Fruit fly (Drosophila melanogaster): ENCODE measurements around the gene lilli.

The lilli gene

DNA sequence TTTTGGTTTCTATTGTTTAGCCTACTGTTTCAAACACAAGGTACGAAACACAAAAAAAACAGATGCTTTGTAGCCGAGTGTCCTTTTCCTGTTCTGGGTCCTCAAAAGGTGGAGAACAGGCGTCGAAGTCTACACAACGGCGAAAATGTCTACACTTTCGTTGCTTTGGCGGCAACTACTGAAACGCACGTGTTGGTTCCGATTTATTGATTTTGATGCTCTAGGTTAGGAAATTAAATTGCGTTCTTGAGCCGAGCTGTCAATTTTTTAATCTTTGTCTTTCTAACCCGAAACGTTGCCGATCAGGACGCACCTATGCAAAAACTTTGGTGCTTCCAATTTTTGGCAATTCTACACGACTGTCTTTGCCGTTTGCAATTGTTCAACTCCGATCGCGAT, 12.0 kb upstream of the lilli start:
- TF ChIP-seq CG8478 (optimal IDR thresholded peaks at IDR 0.05) = no peak
- TF ChIP-seq EcR (GFP tag; optimal IDR thresholded peaks at IDR 0.05) = no peak
- TF ChIP-seq Dll (optimal IDR thresholded peaks at IDR 0.05) = no peak
- no peak for TF ChIP-seq pan (optimal IDR thresholded peaks at IDR 0.05)
- no peak for TF ChIP-seq psq (optimal IDR thresholded peaks at IDR 0.05)
- no peak for TF ChIP-seq usp (GFP tag; optimal IDR thresholded peaks at IDR 0.05)

DNA sequence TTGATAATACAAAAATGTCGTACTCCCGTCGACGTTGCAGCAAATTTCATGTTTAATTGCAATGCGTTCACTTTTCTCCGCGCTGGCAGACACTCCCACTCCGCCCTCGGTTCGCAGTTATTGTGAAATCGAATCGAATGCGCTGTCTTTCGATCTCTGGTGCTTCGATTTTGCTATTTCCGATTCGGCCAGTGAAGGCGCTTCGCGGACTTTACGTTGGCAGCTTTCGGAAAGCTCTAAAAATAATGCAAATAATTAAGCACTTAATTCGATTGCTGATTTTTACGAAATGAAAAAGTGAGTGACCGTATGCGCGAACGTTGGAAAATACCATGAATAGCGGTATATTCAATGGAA, 11.6 kb upstream of the lilli start, which contains the start of gene Ifrd1:
Gene Ifrd1 (minus strand): TSS at position 305 of the 357 bp plus-strand sequence.
- TF ChIP-seq usp (GFP tag; optimal IDR thresholded peaks at IDR 0.05) (no peak), Dll (optimal IDR thresholded peaks at IDR 0.05) (no peak), psq (optimal IDR thresholded peaks at IDR 0.05) (no peak), EcR (GFP tag; optimal IDR thresholded peaks at IDR 0.05) (no peak), pan (optimal IDR thresholded peaks at IDR 0.05) (no peak), CG8478 (optimal IDR thresholded peaks at IDR 0.05) (no peak)

DNA sequence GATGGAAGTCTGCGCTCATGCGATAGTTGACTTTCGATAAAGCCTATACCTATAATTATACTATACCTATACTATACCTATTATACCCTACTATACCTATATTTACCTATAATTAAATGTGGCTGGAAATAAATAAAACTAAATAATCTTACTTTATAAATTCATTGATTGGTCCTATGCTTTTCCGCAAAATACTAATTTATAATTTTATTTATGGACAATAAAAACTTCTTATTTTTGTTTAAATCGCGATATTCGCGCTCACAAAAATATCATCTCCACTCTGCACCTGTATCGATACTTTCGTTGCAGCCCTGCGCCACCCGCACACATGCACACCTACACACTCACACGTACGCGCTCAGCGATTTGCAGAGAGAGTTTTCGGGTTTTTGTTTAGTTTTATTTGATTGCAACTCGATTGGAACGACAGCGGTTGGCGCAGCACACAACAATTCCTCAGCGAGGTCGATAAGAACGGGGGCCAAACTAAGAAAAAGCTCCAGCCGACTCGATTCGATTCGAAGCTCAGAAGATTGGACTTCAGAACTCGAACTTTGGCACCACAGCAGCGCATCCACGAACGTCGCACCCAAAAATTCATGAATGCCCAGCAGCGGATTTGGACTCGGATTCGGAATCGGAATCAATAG, 11.1 kb upstream of the lilli start, which contains the start of gene CG8814:
Gene CG8814 (plus strand): TSS at position 349 of the 653 bp plus-strand sequence.
- no peak for TF ChIP-seq CG8478 (optimal IDR thresholded peaks at IDR 0.05)
- TF ChIP-seq usp (GFP tag; optimal IDR thresholded peaks at IDR 0.05) = no peak
- no peak for TF ChIP-seq Dll (optimal IDR thresholded peaks at IDR 0.05)
- TF ChIP-seq EcR (GFP tag; optimal IDR thresholded peaks at IDR 0.05) = no peak
- no peak for TF ChIP-seq pan (optimal IDR thresholded peaks at IDR 0.05)
- TF ChIP-seq psq (optimal IDR thresholded peaks at IDR 0.05) = no peak

DNA sequence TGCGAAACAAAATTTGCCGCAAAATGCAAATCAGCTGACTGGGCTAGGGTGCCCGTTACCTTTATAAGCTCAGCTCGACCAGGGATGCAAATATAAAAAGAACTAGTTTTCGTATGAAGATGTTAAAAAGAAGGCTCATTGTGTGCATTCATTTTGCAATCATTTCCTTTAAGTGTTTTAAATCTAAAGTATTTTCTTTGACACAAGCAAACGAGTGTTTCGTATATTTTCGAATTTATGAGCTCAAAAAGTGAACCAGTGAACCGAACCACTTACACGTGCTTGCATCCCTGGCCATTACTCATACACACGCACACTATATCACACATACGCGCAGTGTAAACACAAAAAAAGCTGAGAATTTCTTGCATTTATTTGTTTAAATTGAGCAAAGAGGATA, 7.5 kb upstream of the lilli start, which contains the start of the genes Prx6a and Sbat:
Gene Prx6a (minus strand): TSS at position 45 of the 400 bp plus-strand sequence.
Gene Sbat (plus strand): TSS at position 157 of the 400 bp plus-strand sequence.
- TF ChIP-seq Dll (optimal IDR thresholded peaks at IDR 0.05) (no peak), psq (optimal IDR thresholded peaks at IDR 0.05) (no peak), CG8478 (optimal IDR thresholded peaks at IDR 0.05) (no peak), pan (optimal IDR thresholded peaks at IDR 0.05) (no peak), EcR (GFP tag; optimal IDR thresholded peaks at IDR 0.05) (no peak), usp (GFP tag; optimal IDR thresholded peaks at IDR 0.05) (no peak)

DNA sequence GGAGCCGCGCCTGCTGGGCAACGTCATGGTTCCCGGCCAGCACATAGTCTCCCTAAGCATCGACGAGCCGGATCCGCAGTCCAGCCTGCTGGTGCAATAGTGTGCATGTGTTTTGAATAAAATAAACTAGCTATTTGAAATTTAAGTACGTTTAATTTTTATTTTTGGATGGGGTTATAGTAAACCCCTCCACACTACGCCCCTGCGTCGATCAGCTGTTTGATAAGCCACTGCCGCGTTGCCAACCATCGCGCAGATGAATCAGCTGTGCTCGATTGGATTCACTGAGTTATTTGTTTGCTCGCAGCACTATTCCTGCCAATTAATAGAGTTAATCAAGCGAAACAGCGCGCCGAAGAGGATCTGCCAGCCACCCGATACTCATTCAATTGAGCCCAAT, 6.9 kb upstream of the lilli start, which contains the start of gene RabGGTb:
Gene RabGGTb (plus strand): TSS at position 254 of the 400 bp plus-strand sequence.
- TF ChIP-seq CG8478 (optimal IDR thresholded peaks at IDR 0.05) = no peak
- TF ChIP-seq pan (optimal IDR thresholded peaks at IDR 0.05) = no peak
- TF ChIP-seq usp (GFP tag; optimal IDR thresholded peaks at IDR 0.05) = no peak
- TF ChIP-seq Dll (optimal IDR thresholded peaks at IDR 0.05) = no peak
- TF ChIP-seq EcR (GFP tag; optimal IDR thresholded peaks at IDR 0.05) = no peak
- TF ChIP-seq psq (optimal IDR thresholded peaks at IDR 0.05) = no peak

DNA sequence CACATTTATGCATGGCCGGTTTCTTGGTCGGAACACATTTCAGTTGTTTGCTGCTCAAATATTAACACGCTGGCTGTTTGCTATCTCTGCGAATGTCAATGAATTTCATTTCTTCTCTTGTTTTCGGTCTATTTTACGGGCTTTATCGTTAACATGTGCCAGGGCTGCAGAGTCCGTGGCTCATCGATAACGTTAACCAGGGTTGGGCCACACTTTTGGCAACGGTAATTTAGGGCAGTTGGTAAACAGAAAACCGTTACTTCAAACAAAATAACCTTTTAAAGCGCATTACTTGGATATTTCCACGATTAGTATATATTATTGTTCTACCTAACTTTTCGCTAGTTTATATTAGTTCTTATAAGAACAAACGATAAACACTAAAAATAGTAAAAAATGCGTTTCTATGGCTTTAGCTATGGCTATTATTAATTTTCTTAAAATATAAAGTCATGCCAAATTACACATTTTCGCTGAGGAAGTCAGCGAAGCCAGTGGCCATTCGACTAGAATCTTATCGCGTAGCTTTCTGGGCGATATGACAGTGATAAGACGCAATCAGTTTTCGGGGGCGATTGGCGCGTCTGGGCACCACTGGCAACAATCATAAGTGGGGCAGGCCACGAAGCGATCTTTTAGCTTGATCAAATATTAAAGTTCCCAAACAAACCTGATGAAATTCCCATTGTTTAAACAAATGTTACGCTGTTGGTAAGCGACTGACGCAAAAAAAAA, 2.6 kb upstream of the lilli start:
- TF ChIP-seq EcR (GFP tag; optimal IDR thresholded peaks at IDR 0.05) = no peak
- TF ChIP-seq Dll (optimal IDR thresholded peaks at IDR 0.05) = no peak
- no peak for TF ChIP-seq usp (GFP tag; optimal IDR thresholded peaks at IDR 0.05)
- TF ChIP-seq CG8478 (optimal IDR thresholded peaks at IDR 0.05) = no peak
- no peak for TF ChIP-seq pan (optimal IDR thresholded peaks at IDR 0.05)
- no peak for TF ChIP-seq psq (optimal IDR thresholded peaks at IDR 0.05)

DNA sequence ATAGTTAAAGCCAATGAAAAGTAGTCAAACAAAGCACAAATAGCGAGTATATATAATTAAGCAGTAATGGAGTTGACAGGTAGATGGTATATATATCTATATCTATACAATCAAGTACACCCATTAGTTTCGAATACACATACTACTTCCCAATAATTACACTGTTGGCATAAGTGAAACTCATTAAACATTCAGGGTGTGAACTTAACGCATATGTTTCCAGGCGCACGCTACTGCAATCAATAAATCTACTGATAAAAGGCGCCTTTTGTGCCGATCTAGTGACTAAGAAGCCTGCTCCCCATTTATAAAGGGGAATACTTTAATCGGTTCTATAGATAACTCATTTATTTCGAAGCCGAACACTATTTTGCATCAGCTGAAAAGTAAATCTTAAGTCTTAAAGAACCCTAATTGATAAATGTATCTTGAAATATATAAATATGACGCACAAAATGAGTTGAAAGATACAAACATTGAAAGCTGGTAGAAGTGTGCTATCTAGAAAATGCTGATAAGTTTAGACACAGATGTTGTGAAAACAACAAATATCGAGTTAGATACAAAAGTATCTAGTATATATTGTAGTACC, 1.9 kb upstream of the lilli start:
- no peak for TF ChIP-seq pan (optimal IDR thresholded peaks at IDR 0.05)
- TF ChIP-seq CG8478 (optimal IDR thresholded peaks at IDR 0.05) = no peak
- TF ChIP-seq usp (GFP tag; optimal IDR thresholded peaks at IDR 0.05) = no peak
- no peak for TF ChIP-seq psq (optimal IDR thresholded peaks at IDR 0.05)

DNA sequence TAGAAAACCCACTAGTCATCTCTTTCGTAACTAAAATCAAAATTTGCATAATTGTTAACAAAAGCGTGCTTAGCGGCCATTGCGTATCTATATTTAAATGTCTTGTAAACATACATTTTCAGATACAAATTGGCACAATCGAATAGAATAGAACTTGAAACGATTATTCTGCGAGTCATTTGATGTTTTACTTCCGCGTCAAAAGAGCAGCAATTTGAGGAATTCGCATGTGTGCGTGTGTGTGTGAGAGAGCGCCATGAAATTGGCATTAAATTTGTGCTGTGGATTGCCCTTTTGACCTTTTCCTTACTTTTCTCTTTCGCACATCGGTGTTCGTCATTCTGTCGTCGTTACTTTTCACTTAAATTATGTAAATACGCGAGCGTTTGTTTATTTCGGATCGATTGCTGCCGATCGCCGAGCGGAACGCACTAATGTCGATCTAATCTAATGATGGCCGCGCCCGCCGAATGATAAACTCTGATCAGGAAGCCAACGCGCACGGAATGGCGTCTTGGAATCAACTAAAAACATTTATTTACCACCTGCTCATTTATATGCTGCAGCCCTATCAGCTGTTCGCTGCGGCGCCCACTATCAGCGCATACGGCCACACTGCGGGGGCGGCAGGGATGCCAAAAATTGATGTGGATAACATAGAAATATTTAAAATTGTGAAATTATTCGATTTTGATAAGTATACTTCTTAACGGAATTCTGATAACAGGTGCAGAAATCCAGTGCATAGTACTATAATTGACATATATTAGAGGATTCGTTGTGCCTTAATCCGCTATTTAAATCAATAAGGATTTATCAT, 836 bp upstream of the lilli start:
- TF ChIP-seq psq (optimal IDR thresholded peaks at IDR 0.05) (no peak), CG8478 (optimal IDR thresholded peaks at IDR 0.05) (no peak), Dll (optimal IDR thresholded peaks at IDR 0.05) (no peak), usp (GFP tag; optimal IDR thresholded peaks at IDR 0.05) (no peak), EcR (GFP tag; optimal IDR thresholded peaks at IDR 0.05) (no peak), pan (optimal IDR thresholded peaks at IDR 0.05) (no peak)

DNA sequence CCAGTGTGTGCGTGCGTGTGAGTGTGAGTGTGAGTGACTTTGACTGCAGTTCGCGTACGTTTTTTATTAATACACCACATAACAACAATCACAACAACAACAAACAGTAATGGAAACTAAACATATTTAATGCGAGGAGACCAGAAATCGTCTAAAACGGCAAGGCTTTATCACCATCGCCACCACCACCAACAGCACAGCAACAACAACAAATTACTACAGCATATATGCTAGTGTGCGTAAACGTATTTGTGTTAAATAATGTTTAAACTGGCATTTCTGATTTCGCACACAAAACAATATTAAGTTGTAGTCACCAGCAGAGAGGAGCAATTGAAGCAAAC, 469 bp downstream of the lilli start:
- TF ChIP-seq CG8478 (optimal IDR thresholded peaks at IDR 0.05) = peak; percentile 67
- no peak for TF ChIP-seq EcR (GFP tag; optimal IDR thresholded peaks at IDR 0.05)
- no peak for TF ChIP-seq Dll (optimal IDR thresholded peaks at IDR 0.05)
- TF ChIP-seq usp (GFP tag; optimal IDR thresholded peaks at IDR 0.05) = no peak
- TF ChIP-seq pan (optimal IDR thresholded peaks at IDR 0.05) = no peak

DNA sequence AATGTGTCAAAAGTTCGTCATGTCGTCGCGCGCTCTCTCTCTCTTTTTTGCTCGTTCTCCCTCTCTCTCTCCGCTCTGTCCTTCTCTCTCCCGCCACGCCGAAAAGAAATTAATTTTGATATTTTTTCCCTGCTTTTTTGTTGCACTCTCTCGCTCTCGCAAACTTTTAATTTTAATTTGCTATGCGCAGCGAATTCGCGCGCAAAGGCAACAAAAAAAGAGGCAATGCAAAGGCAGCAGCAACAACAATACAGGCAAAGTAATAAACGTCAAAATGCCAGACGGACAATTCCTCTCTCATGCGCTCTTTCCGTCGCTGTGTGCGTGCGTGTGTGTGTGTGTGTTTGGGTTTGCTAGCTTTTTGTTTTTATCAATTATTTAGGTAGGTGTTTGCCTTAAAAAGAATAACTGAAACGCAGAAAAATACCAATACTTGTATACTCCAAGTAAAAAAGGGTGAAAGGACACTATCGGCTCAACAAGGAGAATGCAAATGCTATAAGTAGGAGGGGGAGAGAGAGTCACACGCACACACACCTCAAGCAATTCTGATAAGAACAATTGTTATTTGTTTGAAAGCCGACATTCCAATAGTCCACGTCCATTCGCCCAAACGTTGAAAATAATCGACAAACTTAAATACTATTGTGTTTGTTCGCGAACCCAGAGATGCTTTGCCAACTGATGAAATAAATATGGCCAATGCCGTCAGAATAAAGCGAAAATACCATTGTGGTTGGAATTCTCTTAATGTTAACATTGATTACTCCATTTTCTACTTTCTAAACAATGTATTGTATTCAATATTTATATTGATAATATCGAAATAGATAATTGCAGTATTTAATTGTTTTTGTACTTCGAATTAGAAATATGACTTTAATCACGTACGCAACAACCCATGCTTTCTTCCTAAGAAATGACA, 1.1 kb downstream of the lilli start:
- TF ChIP-seq Dll (optimal IDR thresholded peaks at IDR 0.05) = peak; percentile 80
- no peak for TF ChIP-seq usp (GFP tag; optimal IDR thresholded peaks at IDR 0.05)
